Fruit fly (Drosophila melanogaster) whole organism, embryonic: ENCODE measurements around the gene mib2.

Experiments used
- B-H1 ChIP-seq: fragments of 200-800 bp; sonication (Bioruptor generic); IDR thresholded peaks from 3 replicates; pipeline ENCODE4 v1.3.6; 2022; ENCODE audit warnings: missing biosample characterization, missing genetic modification characterization
- B-H2 ChIP-seq: fragments of 200-800 bp; sonication (Bioruptor generic); optimal IDR thresholded peaks from 2 replicates; lab custom pipeline; 2018; ENCODE audit warnings: missing biosample characterization, mild to moderate bottlenecking, missing genetic modification characterization
- Bdp1 ChIP-seq: fragments of 200-800 bp; sonication (Bioruptor generic); optimal IDR thresholded peaks from 3 replicates; lab custom pipeline; 2016; ENCODE audit warnings: missing biosample characterization, missing genetic modification characterization
- CG10543 ChIP-seq: fragments of 200-800 bp; sonication (Bioruptor generic); optimal IDR thresholded peaks from 3 replicates; lab custom pipeline; 2017; ENCODE audit warnings: missing biosample characterization, mild to moderate bottlenecking, missing genetic modification characterization, moderate library complexity
- CG11504 ChIP-seq: fragments of 200-800 bp; sonication (Bioruptor generic); optimal IDR thresholded peaks from 3 replicates; lab custom pipeline; 2019; ENCODE audit warnings: missing biosample characterization, mild to moderate bottlenecking, missing genetic modification characterization, moderate library complexity
- CG11695 ChIP-seq: fragments of 200-800 bp; sonication (Bioruptor generic); IDR thresholded peaks from 3 replicates; pipeline ENCODE4 v1.3.6; 2022; ENCODE audit warnings: missing biosample characterization, missing genetic modification characterization
- CG11723 ChIP-seq: fragments of 200-800 bp; sonication (Bioruptor generic); optimal IDR thresholded peaks from 2 replicates; lab custom pipeline; 2017; ENCODE audit warnings: missing biosample characterization, mild to moderate bottlenecking, missing genetic modification characterization
- CG1233 ChIP-seq: fragments of 200-800 bp; sonication (Bioruptor generic); optimal IDR thresholded peaks from 4 replicates; lab custom pipeline; 2018; ENCODE audit warnings: missing biosample characterization, mild to moderate bottlenecking, missing genetic modification characterization
- CG13287 ChIP-seq: fragments of 200-800 bp; sonication (Bioruptor generic); IDR thresholded peaks from 2 replicates; pipeline ENCODE4 v1.3.6; 2022; ENCODE audit warnings: missing biosample characterization, missing genetic modification characterization; ENCODE audit not compliant: partially characterized antibody
- CG14050 ChIP-seq: fragments of 200-800 bp; sonication (Bioruptor generic); IDR thresholded peaks from 3 replicates; pipeline ENCODE4 v1.3.6; 2022; ENCODE audit warnings: missing biosample characterization, missing genetic modification characterization
- CG15696 ChIP-seq: fragments of 200-800 bp; sonication (Bioruptor generic); optimal IDR thresholded peaks from 2 replicates; lab custom pipeline; 2019; ENCODE audit warnings: missing biosample characterization, mild to moderate bottlenecking, missing genetic modification characterization, moderate library complexity
- CG1602 ChIP-seq: fragments of 200-800 bp; sonication (Bioruptor generic); optimal IDR thresholded peaks from 3 replicates; lab custom pipeline; 2016; ENCODE audit warnings: missing biosample characterization, missing genetic modification characterization
- CG17829 ChIP-seq: fragments of 200-800 bp; optimal IDR thresholded peaks from 2 replicates; lab custom pipeline; 2019; ENCODE audit warnings: missing biosample characterization, mild to moderate bottlenecking, missing genetic modification characterization, moderate library complexity
- CG2889 ChIP-seq: fragments of 200-800 bp; sonication (Bioruptor generic); IDR thresholded peaks from 3 replicates; pipeline ENCODE4 v1.3.6; 2022; ENCODE audit warnings: missing biosample characterization, missing genetic modification characterization
- CG30020 ChIP-seq: fragments of 200-800 bp; optimal IDR thresholded peaks from 2 replicates; lab custom pipeline; 2019; ENCODE audit warnings: missing biosample characterization, mild to moderate bottlenecking, missing genetic modification characterization, moderate library complexity
- CG32532 ChIP-seq: fragments of 200-800 bp; sonication (Bioruptor generic); IDR thresholded peaks from 2 replicates; pipeline ENCODE4 v1.3.6; 2022; ENCODE audit warnings: missing biosample characterization, missing genetic modification characterization
- CG4820 ChIP-seq: fragments of 200-800 bp; sonication (Bioruptor generic); optimal IDR thresholded peaks from 3 replicates; lab custom pipeline; 2016; ENCODE audit warnings: missing biosample characterization, missing genetic modification characterization
- CG5953 ChIP-seq: fragments of 200-800 bp; sonication (Bioruptor generic); IDR thresholded peaks from 2 replicates; pipeline ENCODE4 v1.3.6; 2022; ENCODE audit warnings: missing biosample characterization, missing genetic modification characterization
- CG6765 ChIP-seq: fragments of 200-800 bp; sonication (Bioruptor generic); optimal IDR thresholded peaks from 3 replicates; lab custom pipeline; 2017; ENCODE audit warnings: missing biosample characterization, mild to moderate bottlenecking, missing genetic modification characterization
- CG6854 ChIP-seq: fragments of 200-800 bp; sonication (Bioruptor generic); optimal IDR thresholded peaks from 3 replicates; lab custom pipeline; 2017; ENCODE audit warnings: missing biosample characterization, mild to moderate bottlenecking, missing genetic modification characterization
- CG7357 ChIP-seq: fragments of 200-800 bp; sonication (Bioruptor generic); IDR thresholded peaks from 3 replicates; pipeline ENCODE4 v1.3.6; 2022; ENCODE audit warnings: missing biosample characterization, missing genetic modification characterization
- CG7987 ChIP-seq: fragments of 200-800 bp; sonication (Bioruptor generic); optimal IDR thresholded peaks from 2 replicates; lab custom pipeline; 2018; ENCODE audit warnings: missing biosample characterization, mild to moderate bottlenecking, missing genetic modification characterization, moderate library complexity
- CHES-1-like ChIP-seq: fragments of 200-800 bp; sonication (Bioruptor generic); optimal IDR thresholded peaks from 2 replicates; lab custom pipeline; 2016; ENCODE audit warnings: missing biosample characterization, missing genetic modification characterization
- Dip3 ChIP-seq: fragments of 200-800 bp; sonication (Bioruptor generic); optimal IDR thresholded peaks from 3 replicates; lab custom pipeline; 2016; ENCODE audit warnings: missing biosample characterization, missing genetic modification characterization
- Dll ChIP-seq: fragments of 200-800 bp; sonication (Bioruptor generic); IDR thresholded peaks from 4 replicates; pipeline ENCODE4 v1.3.6; 2022; ENCODE audit warnings: missing biosample characterization, missing genetic modification characterization; ENCODE audit not compliant: partially characterized antibody
- HLH54F ChIP-seq: fragments of 200-800 bp; sonication (Bioruptor generic); optimal IDR thresholded peaks from 3 replicates; lab custom pipeline; 2016; ENCODE audit warnings: missing biosample characterization, missing genetic modification characterization
- HmgD ChIP-seq: fragments of 200-800 bp; sonication (Bioruptor generic); optimal IDR thresholded peaks from 3 replicates; lab custom pipeline; 2016; ENCODE audit warnings: missing biosample characterization, missing genetic modification characterization
- Jarid2 ChIP-seq: fragments of 200-800 bp; sonication (Bioruptor generic); optimal IDR thresholded peaks from 3 replicates; lab custom pipeline; 2017; ENCODE audit warnings: mild to moderate bottlenecking, missing biosample characterization, missing genetic modification reagents, missing genetic modification characterization
- NC2β ChIP-seq: fragments of 200-800 bp; sonication (Bioruptor generic); optimal IDR thresholded peaks from 2 replicates; lab custom pipeline; 2016; ENCODE audit warnings: missing biosample characterization, missing genetic modification characterization
- Spps ChIP-seq: fragments of 200-800 bp; sonication (Bioruptor generic); optimal IDR thresholded peaks from 2 replicates; lab custom pipeline; 2018; ENCODE audit warnings: missing biosample characterization, mild to moderate bottlenecking, missing genetic modification characterization
- Sry-δ ChIP-seq: fragments of 200-800 bp; sonication (Bioruptor generic); optimal IDR thresholded peaks from 2 replicates; lab custom pipeline; 2016; ENCODE audit warnings: missing biosample characterization, missing genetic modification characterization
- Usf ChIP-seq: fragments of 200-800 bp; sonication (Bioruptor generic); optimal IDR thresholded peaks from 2 replicates; lab custom pipeline; 2017; ENCODE audit warnings: missing genotype, missing biosample characterization, missing genetic modification characterization
- Xrp1 ChIP-seq: fragments of 200-800 bp; sonication (Bioruptor generic); IDR thresholded peaks from 2 replicates; pipeline ENCODE4 v1.3.6; 2022; ENCODE audit warnings: missing biosample characterization, missing genetic modification characterization
- ap ChIP-seq: fragments of 200-800 bp; sonication (Bioruptor generic); IDR thresholded peaks from 2 replicates; pipeline ENCODE4 v1.3.6; 2022; ENCODE audit warnings: missing biosample characterization, missing genetic modification characterization
- ash1 ChIP-seq: fragments of 200-800 bp; sonication (Bioruptor generic); optimal IDR thresholded peaks from 2 replicates; lab custom pipeline; 2018; ENCODE audit warnings: missing biosample characterization, mild to moderate bottlenecking, missing genetic modification characterization
- dan ChIP-seq: fragments of 200-800 bp; sonication (Bioruptor generic); IDR thresholded peaks from 2 replicates; pipeline ENCODE4 v1.3.6; 2022; ENCODE audit warnings: missing biosample characterization, missing genetic modification characterization
- esg ChIP-seq: fragments of 200-800 bp; sonication (Bioruptor generic); conservative IDR thresholded peaks from 2 replicates; pipeline ENCODE4 v1.3.6; 2022; ENCODE audit warnings: missing biosample characterization, missing genetic modification characterization
- gsb-n ChIP-seq: fragments of 200-800 bp; sonication (Bioruptor generic); optimal IDR thresholded peaks from 3 replicates; lab custom pipeline; 2018; ENCODE audit warnings: missing biosample characterization, mild to moderate bottlenecking, missing genetic modification characterization
- hbn ChIP-seq: fragments of 200-800 bp; sonication (Bioruptor generic); IDR thresholded peaks from 2 replicates; pipeline ENCODE4 v1.3.6; 2022; ENCODE audit warnings: missing biosample characterization, missing genetic modification characterization; ENCODE audit not compliant: partially characterized antibody
- her ChIP-seq: fragments of 200-800 bp; sonication (Bioruptor generic); optimal IDR thresholded peaks from 2 replicates; lab custom pipeline; 2016; ENCODE audit warnings: missing biosample characterization, missing genetic modification characterization
- hkb ChIP-seq, 2 experiments: fragments of 200-800 bp in 1 of 2; fragments of >200 bp in 1 of 2; sonication (Bioruptor generic) in 1 of 2; IDR thresholded peaks in 1 of 2; optimal IDR thresholded peaks in 1 of 2; 2 replicates each; pipeline versions ENCODE4 v1.3.6 to Lab custom; 2017 to 2022; ENCODE audit warnings: missing biosample characterization in 1 of 2, missing genetic modification characterization in 1 of 2
- knrl ChIP-seq: fragments of 200-800 bp; sonication (Bioruptor generic); IDR thresholded peaks from 3 replicates; pipeline ENCODE4 v1.3.6; 2022; ENCODE audit warnings: missing biosample characterization, missing genetic modification characterization; ENCODE audit not compliant: partially characterized antibody
- nom ChIP-seq: fragments of 200-800 bp; sonication (Bioruptor generic); optimal IDR thresholded peaks from 2 replicates; lab custom pipeline; 2017; ENCODE audit warnings: missing biosample characterization, missing genetic modification characterization, mild to moderate bottlenecking, moderate library complexity, missing genetic modification reagents
- phol ChIP-seq: fragments of 200-800 bp; sonication (Bioruptor generic); optimal IDR thresholded peaks from 3 replicates; lab custom pipeline; 2018; ENCODE audit warnings: missing biosample characterization, mild to moderate bottlenecking, missing genetic modification characterization, moderate library complexity
- pnt ChIP-seq: fragments of 200-800 bp; sonication (Bioruptor generic); optimal IDR thresholded peaks from 3 replicates; lab custom pipeline; 2016; ENCODE audit warnings: missing biosample characterization, missing genetic modification characterization
- ro ChIP-seq: fragments of 200-800 bp; sonication (Bioruptor generic); IDR thresholded peaks from 2 replicates; pipeline ENCODE4 v1.3.6; 2022; ENCODE audit warnings: missing biosample characterization, missing genetic modification characterization
- sisA ChIP-seq: fragments of 200-800 bp; sonication (Bioruptor generic); IDR thresholded peaks from 2 replicates; pipeline ENCODE4 v1.3.6; 2022; ENCODE audit warnings: missing biosample characterization, missing genetic modification characterization
- ssp ChIP-seq: fragments of 200-800 bp; sonication (Bioruptor generic); IDR thresholded peaks from 2 replicates; pipeline ENCODE4 v1.3.6; 2022; ENCODE audit warnings: missing biosample characterization, missing genetic modification characterization
- unc-4 ChIP-seq: fragments of 200-800 bp; sonication (Bioruptor generic); IDR thresholded peaks from 2 replicates; pipeline ENCODE4 v1.3.6; 2022; ENCODE audit warnings: missing biosample characterization, missing genetic modification characterization; ENCODE audit not compliant: partially characterized antibody
- zfh2 ChIP-seq: fragments of 200-800 bp; sonication (Bioruptor generic); optimal IDR thresholded peaks from 2 replicates; lab custom pipeline; 2016; ENCODE audit warnings: missing biosample characterization, missing genetic modification characterization

mib2 gene

dm6 chr2L:19051534-19052100, 17.4 kb downstream of the mib2 start, which contains the start of gene Rpn3 (continued):
- peak; percentile 47; the same call in 1 of the 3 replicates for TF ChIP-seq CG7357 (GFP tag; lab: Robert Waterston, UW)
- TF ChIP-seq phol (tag; lab: Kevin White, UChicago) = peak; percentile 88
- TF ChIP-seq CG14050 (GFP tag; lab: Robert Waterston, UW) = peak; percentile 77
- peak; percentile 66 for TF ChIP-seq CG15696 (tag; lab: Kevin White, UChicago)
- TF ChIP-seq Spps (tag; lab: Kevin White, UChicago) = peak; percentile 75
- peak; percentile 48 for TF ChIP-seq CG11723 (GFP tag; lab: Kevin White, UChicago)
- TF ChIP-seq CG13287 (GFP tag; lab: Robert Waterston, UW) = peak; percentile 77
- TF ChIP-seq ssp (GFP tag; lab: Robert Waterston, UW) = peak; percentile 73
- peak; percentile 67 for TF ChIP-seq Bdp1 (GFP tag; lab: Kevin White, UChicago)
- TF ChIP-seq CG11695 = peak; percentile 86
- peak; percentile 33 for TF ChIP-seq CG6854 (GFP tag; lab: Kevin White, UChicago)
- peak; percentile 69 for TF ChIP-seq gsb-n (tag; lab: Kevin White, UChicago)
- TF ChIP-seq her (GFP tag; lab: Kevin White, UChicago) = peak; percentile 62
- TF ChIP-seq CG17829 (tag; lab: Kevin White, UChicago) = peak; percentile 88
- peak; percentile 45 for TF ChIP-seq B-H2 (GFP tag; lab: Kevin White, UChicago)
- peak; percentile 85 for TF ChIP-seq HLH54F (GFP tag; lab: Kevin White, UChicago)
- peak; percentile 82 for TF ChIP-seq Dip3 (GFP tag; lab: Kevin White, UChicago)
- no peak for TF ChIP-seq ash1 (GFP tag; lab: Kevin White, UChicago)
- no peak for TF ChIP-seq Jarid2
- TF ChIP-seq hbn (GFP tag; lab: Robert Waterston, UW) = peak; percentile 64
- TF ChIP-seq CG2889 (GFP tag; lab: Robert Waterston, UW) = peak; percentile 82
- TF ChIP-seq HmgD (GFP tag; lab: Kevin White, UChicago) = peak; percentile 67
- peak; percentile 80 for TF ChIP-seq CG11504 (tag; lab: Kevin White, UChicago)
- TF ChIP-seq CG4820 = peak; percentile 73
- peak; percentile 40 for TF ChIP-seq CG1233 (GFP tag; lab: Kevin White, UChicago)
- peak; percentile 48 for TF ChIP-seq CG6765
- TF ChIP-seq ap = peak; percentile 80
- no peak for TF ChIP-seq hkb (optimal IDR thresholded peaks at IDR 0.05; lab: Kevin White, UChicago)
- TF ChIP-seq hkb (GFP tag; IDR thresholded peaks at IDR 0.05; lab: Robert Waterston, UW) = peak; percentile 92
- peak; percentile 38 for TF ChIP-seq Usf (GFP tag; lab: Kevin White, UChicago)
- TF ChIP-seq Sry-δ = peak; percentile 65
- TF ChIP-seq CG5953 (GFP tag; lab: Robert Waterston, UW) = peak; percentile 85
- no peak for TF ChIP-seq dan (GFP tag; lab: Robert Waterston, UW)
- TF ChIP-seq esg (GFP tag; lab: Robert Waterston, UW) = peak; percentile 84
- TF ChIP-seq knrl (GFP tag; lab: Robert Waterston, UW) = peak; percentile 65
- TF ChIP-seq sisA = peak; percentile 84
- TF ChIP-seq CHES-1-like = peak; percentile 88
- TF ChIP-seq CG30020 (tag; lab: Kevin White, UChicago) = peak; percentile 55
- TF ChIP-seq Dll (GFP tag; lab: Robert Waterston, UW) = peak; percentile 74
- TF ChIP-seq CG32532 = peak; percentile 88
- peak; percentile 15 for TF ChIP-seq CG7987 (GFP tag; lab: Kevin White, UChicago)
- peak; percentile 66 for TF ChIP-seq unc-4 (GFP tag; lab: Robert Waterston, UW)
- peak; percentile 69 for TF ChIP-seq ro (GFP tag; lab: Robert Waterston, UW)
- TF ChIP-seq pnt (GFP tag; lab: Kevin White, UChicago) = peak; percentile 62
- TF ChIP-seq CG10543 (GFP tag; lab: Kevin White, UChicago) = peak; percentile 16
- peak; percentile 93 for TF ChIP-seq Xrp1
- TF ChIP-seq nom = peak; percentile 22
- TF ChIP-seq NC2β (GFP tag; lab: Kevin White, UChicago) = peak; percentile 88
- TF ChIP-seq B-H1 (GFP tag; lab: Robert Waterston, UW) = peak; percentile 78
- peak; percentile 86 for TF ChIP-seq CG1602 (GFP tag; lab: Kevin White, UChicago)
- TF ChIP-seq zfh2 (GFP tag; lab: Kevin White, UChicago) = peak; percentile 77
